Fruit fly (Drosophila melanogaster): ENCODE results near the gene CG15167.
A peak's percentile ranks its signal among the peaks of the same experiment; 100 is the strongest.

Gene CG15167

dm6 chr2L:18717365-18718011 lies 22.7 kb upstream of the CG15167 start (continued):
- TF ChIP-seq so (GFP tag; IDR thresholded peaks at IDR 0.05): no peak
- peak; percentile 51 for TF ChIP-seq CG6813 (GFP tag; optimal IDR thresholded peaks at IDR 0.05)
- peak; percentile 18 for TF ChIP-seq CG17359 (tag; optimal IDR thresholded peaks at IDR 0.05)
- TF ChIP-seq Xrp1 (GFP tag; IDR thresholded peaks at IDR 0.05): peak; percentile 39; the same call in 1 of the 2 replicates
- no peak for TF ChIP-seq disco-r (GFP tag; optimal IDR thresholded peaks at IDR 0.05)
- peak; percentile 41; the same call in 1 of the 2 replicates for TF ChIP-seq seq (GFP tag; IDR thresholded peaks at IDR 0.05)
- TF ChIP-seq aop (GFP tag; IDR thresholded peaks at IDR 0.05): 0 out of 2 replicates have a peak, but pooled peaks have one; percentile 34
- no peak for TF ChIP-seq knrl (GFP tag; IDR thresholded peaks at IDR 0.05; ENCODE audit: partially characterized antibody)
- TF ChIP-seq CG17829 (tag; optimal IDR thresholded peaks at IDR 0.05): no peak
- no peak for TF ChIP-seq wor (GFP tag; IDR thresholded peaks at IDR 0.05)
- peak; percentile 20 for TF ChIP-seq CG11504 (tag; optimal IDR thresholded peaks at IDR 0.05)
- no peak for TF ChIP-seq CG6175 (GFP tag; IDR thresholded peaks at IDR 0.05)
- 0 out of 3 replicates have a peak, but pooled peaks have one; percentile 34 for TF ChIP-seq dysf (GFP tag; IDR thresholded peaks at IDR 0.05)
- peak; percentile 76 for TF ChIP-seq ATbp (GFP tag; optimal IDR thresholded peaks at IDR 0.05)
- peak; percentile 36 for TF ChIP-seq kni (GFP tag; optimal IDR thresholded peaks at IDR 0.05)
- TF ChIP-seq CG11723 (GFP tag; optimal IDR thresholded peaks at IDR 0.05): peak; percentile 6
- TF ChIP-seq bsh (GFP tag; optimal IDR thresholded peaks at IDR 0.05): peak in 1 of 2 experiments; percentile 0
- peak; percentile 47 for TF ChIP-seq BtbVII (GFP tag; optimal IDR thresholded peaks at IDR 0.05)
- peak; percentile 18 for TF ChIP-seq caup (GFP tag; optimal IDR thresholded peaks at IDR 0.05; ENCODE audit: severe bottlenecking)
- TF ChIP-seq CG2202 (tag; optimal IDR thresholded peaks at IDR 0.05): peak; percentile 6
- peak; percentile 74 for TF ChIP-seq crol (GFP tag; IDR thresholded peaks at IDR 0.05)
- peak; percentile 19; the same call in 1 of the 2 replicates for TF ChIP-seq Rfx (GFP tag; IDR thresholded peaks at IDR 0.05)
- peak; percentile 1 for TF ChIP-seq Xbp1 (GFP tag; optimal IDR thresholded peaks at IDR 0.05)
- TF ChIP-seq CG6689 (GFP tag; IDR thresholded peaks at IDR 0.05): 0 out of 2 replicates have a peak, but pooled peaks have one; percentile 24
- TF ChIP-seq NC2β (GFP tag; optimal IDR thresholded peaks at IDR 0.05): no peak
- TF ChIP-seq CG6254 (GFP tag; optimal IDR thresholded peaks at IDR 0.05): no peak
- no peak for TF ChIP-seq CG7839 (tag; optimal IDR thresholded peaks at IDR 0.05)
- TF ChIP-seq onecut (GFP tag; IDR thresholded peaks at IDR 0.05): 0 out of 2 replicates have a peak, but pooled peaks have one; percentile 12
- TF ChIP-seq CG2712 (tag; optimal IDR thresholded peaks at IDR 0.05): peak; percentile 31
- TF ChIP-seq ERR (GFP tag; optimal IDR thresholded peaks at IDR 0.05): no peak
- TF ChIP-seq CG3995 (GFP tag; optimal IDR thresholded peaks at IDR 0.05): no peak
- TF ChIP-seq CG3847 (GFP tag; IDR thresholded peaks at IDR 0.05): no peak
- TF ChIP-seq Drgx (GFP tag; IDR thresholded peaks at IDR 0.05): peak; percentile 32; the same call in 1 of the 2 replicates
- TF ChIP-seq CG11456 (GFP tag; IDR thresholded peaks at IDR 0.05): peak; percentile 34; the same call in 1 of the 3 replicates
- peak; percentile 6 for TF ChIP-seq odd (GFP tag; optimal IDR thresholded peaks at IDR 0.05)
- TF ChIP-seq CG10979 (tag; optimal IDR thresholded peaks at IDR 0.05): peak; percentile 33
- TF ChIP-seq Hmr (GFP tag; optimal IDR thresholded peaks at IDR 0.05): peak; percentile 9
- peak; percentile 36 for TF ChIP-seq HHEX (GFP tag; optimal IDR thresholded peaks at IDR 0.05)
- TF ChIP-seq Scr (GFP tag; IDR thresholded peaks at IDR 0.05; ENCODE audit: partially characterized antibody): no peak
- TF ChIP-seq Antp (GFP tag; optimal IDR thresholded peaks at IDR 0.05): no peak
- TF ChIP-seq ci (GFP tag; IDR thresholded peaks at IDR 0.05): 0 out of 3 replicates have a peak, but pooled peaks have one; percentile 33
- TF ChIP-seq hkb (optimal IDR thresholded peaks at IDR 0.05): no peak
- 0 out of 2 replicates have a peak, but pooled peaks have one; percentile 9 for TF ChIP-seq hkb (GFP tag; IDR thresholded peaks at IDR 0.05)
- no peak for TF ChIP-seq CG11093 (GFP tag; IDR thresholded peaks at IDR 0.05)
- TF ChIP-seq tio (GFP tag; optimal IDR thresholded peaks at IDR 0.05): peak; percentile 1
- peak; percentile 25 for TF ChIP-seq bcd (GFP tag; optimal IDR thresholded peaks at IDR 0.05)
- TF ChIP-seq pan (optimal IDR thresholded peaks at IDR 0.05): no peak
- peak in 1 of 2 experiments; percentile 30 for TF ChIP-seq pan (GFP tag; optimal IDR thresholded peaks at IDR 0.05 in 1 of 2, IDR thresholded peaks at IDR 0.05 in 1 of 2)
- TF ChIP-seq croc (GFP tag; conservative IDR thresholded peaks at IDR 0.05): no peak
